Fruit fly (Drosophila melanogaster) whole organism, prepupa: Measurements from ENCODE around the gene Mical.
A peak's percentile ranks its signal among the peaks of the same experiment; 100 is the strongest.

ENCODE experiments used
- Blimp-1 ChIP-seq: fragments of 200-800 bp; sonication (Bioruptor generic); optimal IDR thresholded peaks from 3 replicates; lab custom pipeline; 2017; ENCODE audit warnings: missing biosample characterization, missing genetic modification characterization, mild to moderate bottlenecking, moderate library complexity, missing genetic modification reagents
- CG10631 ChIP-seq: fragments of 200-800 bp; sonication (Bioruptor generic); optimal IDR thresholded peaks from 2 replicates; lab custom pipeline; 2016; ENCODE audit warnings: missing biosample characterization, missing genetic modification characterization
- CG10669 ChIP-seq: fragments of 200-800 bp; sonication (Bioruptor generic); optimal IDR thresholded peaks from 3 replicates; lab custom pipeline; 2018; ENCODE audit warnings: missing biosample characterization, mild to moderate bottlenecking, missing genetic modification characterization, moderate library complexity
- CG11902 ChIP-seq: fragments of 200-800 bp; sonication (Bioruptor generic); optimal IDR thresholded peaks from 3 replicates; lab custom pipeline; 2016; ENCODE audit warnings: missing biosample characterization, missing genetic modification characterization
- CG15336 ChIP-seq: fragments of 200-800 bp; sonication (Bioruptor generic); IDR thresholded peaks from 2 replicates; pipeline ENCODE4 v1.3.6; 2022; ENCODE audit warnings: missing biosample characterization, missing genetic modification characterization
- CG1621 ChIP-seq: fragments of 200-800 bp; sonication (Bioruptor generic); optimal IDR thresholded peaks from 3 replicates; lab custom pipeline; 2018; ENCODE audit warnings: missing biosample characterization, mild to moderate bottlenecking, missing genetic modification characterization
- CG16779 ChIP-seq: fragments of 200-800 bp; sonication (Bioruptor generic); optimal IDR thresholded peaks from 3 replicates; lab custom pipeline; 2017; ENCODE audit warnings: missing biosample characterization, mild to moderate bottlenecking, missing genetic modification characterization
- CG3032 ChIP-seq: fragments of 200-800 bp; optimal IDR thresholded peaks from 2 replicates; lab custom pipeline; 2019; ENCODE audit warnings: missing biosample characterization, mild to moderate bottlenecking, missing genetic modification characterization, moderate library complexity
- CG32006 ChIP-seq: fragments of 200-800 bp; sonication (Bioruptor generic); optimal IDR thresholded peaks from 3 replicates; lab custom pipeline; 2017; ENCODE audit warnings: missing biosample characterization, mild to moderate bottlenecking, missing genetic modification characterization
- CG34406 ChIP-seq: fragments of 200-800 bp; sonication (Bioruptor generic); optimal IDR thresholded peaks from 3 replicates; lab custom pipeline; 2016; ENCODE audit warnings: missing biosample characterization, missing genetic modification characterization
- CG3919 ChIP-seq: fragments of 200-800 bp; sonication (Bioruptor generic); optimal IDR thresholded peaks from 3 replicates; lab custom pipeline; 2016; ENCODE audit warnings: missing biosample characterization, missing genetic modification characterization
- CG4318 ChIP-seq: fragments of 200-800 bp; sonication (Bioruptor generic); optimal IDR thresholded peaks from 3 replicates; lab custom pipeline; 2017; ENCODE audit warnings: missing biosample characterization, mild to moderate bottlenecking, missing genetic modification characterization
- CG6163 ChIP-seq: fragments of 200-800 bp; sonication (Bioruptor generic); IDR thresholded peaks from 3 replicates; pipeline ENCODE4 v1.3.6; 2022; ENCODE audit warnings: missing biosample characterization, missing genetic modification characterization
- CG6792 ChIP-seq: fragments of 200-800 bp; sonication (Bioruptor generic); optimal IDR thresholded peaks from 3 replicates; lab custom pipeline; 2016; ENCODE audit warnings: missing biosample characterization, missing genetic modification characterization
- CG6808 ChIP-seq: fragments of 200-800 bp; sonication (Bioruptor generic); optimal IDR thresholded peaks from 3 replicates; lab custom pipeline; 2017; ENCODE audit warnings: missing biosample characterization, missing genetic modification characterization, mild to moderate bottlenecking, moderate library complexity, missing genetic modification reagents
- CG6854 ChIP-seq: fragments of 200-800 bp; sonication (Bioruptor generic); optimal IDR thresholded peaks from 2 replicates; lab custom pipeline; 2017; ENCODE audit warnings: missing biosample characterization, mild to moderate bottlenecking, missing genetic modification characterization
- CG7368 ChIP-seq: fragments of 200-800 bp; sonication (Bioruptor generic); optimal IDR thresholded peaks from 3 replicates; lab custom pipeline; 2016; ENCODE audit warnings: missing biosample characterization, missing genetic modification characterization
- CG8119 ChIP-seq: fragments of 200-800 bp; sonication (Bioruptor generic); IDR thresholded peaks from 3 replicates; pipeline ENCODE4 v1.3.6; 2022; ENCODE audit warnings: missing biosample characterization, missing genetic modification characterization
- CG8632 ChIP-seq: fragments of 200-800 bp; sonication (Bioruptor generic); optimal IDR thresholded peaks from 3 replicates; lab custom pipeline; 2016; ENCODE audit warnings: missing biosample characterization, missing genetic modification characterization
- CG9139 ChIP-seq: fragments of 200-800 bp; sonication (Bioruptor generic); optimal IDR thresholded peaks from 3 replicates; lab custom pipeline; 2017; ENCODE audit warnings: missing biosample characterization, mild to moderate bottlenecking, missing genetic modification characterization
- Eip75B ChIP-seq: fragments of 200-800 bp; sonication (Bioruptor generic); optimal IDR thresholded peaks from 3 replicates; lab custom pipeline; 2016; ENCODE audit warnings: missing biosample characterization, missing genetic modification characterization
- Eip78C ChIP-seq: fragments of 200-800 bp; sonication (Bioruptor generic); peaks from one replicate; lab custom pipeline; 2016; ENCODE audit warnings: missing biosample characterization, missing genetic modification characterization
- Ets96B ChIP-seq: fragments of 200-800 bp; optimal IDR thresholded peaks from 2 replicates; lab custom pipeline; 2019; ENCODE audit warnings: missing biosample characterization, mild to moderate bottlenecking, missing genetic modification characterization, moderate library complexity
- Lpt ChIP-seq: fragments of 200-800 bp; sonication (Bioruptor generic); optimal IDR thresholded peaks from 3 replicates; lab custom pipeline; 2016; ENCODE audit warnings: missing biosample characterization, missing genetic modification characterization
- Smox ChIP-seq: fragments of 200-800 bp; sonication (Bioruptor generic); optimal IDR thresholded peaks from 3 replicates; lab custom pipeline; 2016; ENCODE audit warnings: missing biosample characterization, missing genetic modification characterization
- Sox102F ChIP-seq: fragments of 200-800 bp; sonication (Bioruptor generic); optimal IDR thresholded peaks from 2 replicates; lab custom pipeline; 2016; ENCODE audit warnings: missing biosample characterization, mild to moderate bottlenecking, missing genetic modification characterization
- Sox14 ChIP-seq: fragments of 200-800 bp; sonication (Bioruptor generic); optimal IDR thresholded peaks from 3 replicates; lab custom pipeline; 2016; ENCODE audit warnings: missing biosample characterization, missing genetic modification characterization
- Sox15 ChIP-seq: fragments of 200-800 bp; sonication (Bioruptor generic); optimal IDR thresholded peaks from 3 replicates; lab custom pipeline; 2016; ENCODE audit warnings: missing biosample characterization, missing genetic modification characterization
- dac ChIP-seq: fragments of 200-800 bp; sonication (Bioruptor generic); optimal IDR thresholded peaks from 2 replicates; lab custom pipeline; 2017; ENCODE audit warnings: missing biosample characterization, mild to moderate bottlenecking, missing genetic modification characterization
- dsx ChIP-seq: fragments of 200-800 bp; optimal IDR thresholded peaks from 3 replicates; lab custom pipeline; 2019; ENCODE audit warnings: missing biosample characterization, mild to moderate bottlenecking, missing genetic modification characterization, moderate library complexity; ENCODE audit not compliant: poor library complexity, severe bottlenecking
- eg ChIP-seq: fragments of 200-800 bp; sonication (Bioruptor generic); IDR thresholded peaks from 3 replicates; pipeline ENCODE4 v1.3.6; 2022; ENCODE audit warnings: missing biosample characterization, missing genetic modification characterization
- fd85E ChIP-seq: fragments of 200-800 bp; sonication (Bioruptor generic); optimal IDR thresholded peaks from 3 replicates; lab custom pipeline; 2016; ENCODE audit warnings: missing biosample characterization, missing genetic modification characterization
- fkh ChIP-seq: fragments of 200-800 bp; sonication (Bioruptor generic); optimal IDR thresholded peaks from 3 replicates; lab custom pipeline; 2017; ENCODE audit warnings: missing biosample characterization, mild to moderate bottlenecking, missing genetic modification characterization, moderate library complexity
- net ChIP-seq: fragments of 200-800 bp; sonication (Bioruptor generic); optimal IDR thresholded peaks from 3 replicates; lab custom pipeline; 2016; ENCODE audit warnings: missing biosample characterization, missing genetic modification characterization
- pdm3 ChIP-seq: fragments of 200-800 bp; sonication (Bioruptor generic); optimal IDR thresholded peaks from 3 replicates; lab custom pipeline; 2016; ENCODE audit warnings: missing biosample characterization, missing genetic modification characterization
- salr ChIP-seq, 2 experiments: fragments of 200-800 bp; sonication (Bioruptor generic); optimal IDR thresholded peaks; 3 replicates each; lab custom pipeline; 2016 to 2018; ENCODE audit warnings: missing biosample characterization in 2 of 2, missing genetic modification characterization in 2 of 2, mild to moderate bottlenecking in 1 of 2
- spab ChIP-seq: fragments of 200-800 bp; sonication (Bioruptor generic); optimal IDR thresholded peaks from 2 replicates; lab custom pipeline; 2017; ENCODE audit warnings: missing biosample characterization, mild to moderate bottlenecking, missing genetic modification characterization, missing genetic modification reagents
- ss ChIP-seq, 2 experiments: fragments of 200-800 bp; sonication (Bioruptor generic); optimal IDR thresholded peaks; 2 replicates in 1 of 2; 3 replicates in 1 of 2; lab custom pipeline; 2017 to 2018; ENCODE audit warnings: mild to moderate bottlenecking in 2 of 2, missing biosample characterization in 2 of 2, missing genetic modification characterization in 2 of 2, moderate library complexity in 1 of 2
- svp ChIP-seq: fragments of 200-800 bp; sonication (Bioruptor generic); peaks from one replicate; lab custom pipeline; 2016; ENCODE audit warnings: missing biosample characterization, missing genetic modification characterization
- topi ChIP-seq: fragments of 200-800 bp; sonication (Bioruptor generic); optimal IDR thresholded peaks from 3 replicates; lab custom pipeline; 2016; ENCODE audit warnings: missing biosample characterization, missing genetic modification characterization
- vri ChIP-seq: fragments of 200-800 bp; sonication (Bioruptor generic); optimal IDR thresholded peaks from 3 replicates; lab custom pipeline; 2016; ENCODE audit warnings: missing biosample characterization, mild to moderate bottlenecking, missing genetic modification characterization

The Mical gene

dm6 chr3R:9966109-9966701 lies 76.5 kb downstream of the Mical start (continued):
- TF ChIP-seq Ets96B (tag; lab: Kevin White, UChicago) (peak; percentile 90), Smox (GFP tag; lab: Kevin White, UChicago) (peak; percentile 6), CG16779 (tag; lab: Kevin White, UChicago) (peak; percentile 40), CG1621 (tag; lab: Kevin White, UChicago) (peak; percentile 81), Eip75B (GFP tag; lab: Kevin White, UChicago) (peak; percentile 85), Blimp-1 (no peak), CG6163 (peak; percentile 71; the same call in 2 of the 3 replicates), dac (GFP tag; lab: Kevin White, UChicago) (no peak), CG8632 (GFP tag; lab: Kevin White, UChicago) (peak; percentile 53), fkh (no peak), Sox14 (peak; percentile 67), ss (GFP tag; optimal IDR thresholded peaks at IDR 0.05; lab: Kevin White, UChicago) (peak; percentile 85 to 92), CG15336 (GFP tag; lab: Robert Waterston, UW) (peak; percentile 51; the same call in 1 of the 2 replicates), spab (GFP tag; lab: Kevin White, UChicago) (peak; percentile 88), pdm3 (peak; percentile 65), CG32006 (GFP tag; lab: Kevin White, UChicago) (peak; percentile 58), CG10631 (GFP tag; lab: Kevin White, UChicago) (peak; percentile 80), CG3919 (GFP tag; lab: Kevin White, UChicago) (peak; percentile 78), CG10669 (GFP tag; lab: Kevin White, UChicago) (peak; percentile 88), fd85E (no peak), CG9139 (GFP tag; lab: Kevin White, UChicago) (peak; percentile 80), net (GFP tag; lab: Kevin White, UChicago) (peak; percentile 53), salr (GFP tag; optimal IDR thresholded peaks at IDR 0.05; lab: Kevin White, UChicago) (peak; percentile 53 to 68), Sox102F (GFP tag; lab: Kevin White, UChicago) (peak; percentile 19), CG6808 (GFP tag; lab: Kevin White, UChicago) (peak; percentile 81), CG8119 (GFP tag; lab: Robert Waterston, UW) (peak; percentile 68)
- TF ChIP-seq, all 60 proteins: peak for 47

- TF ChIP-seq CG6808 (GFP tag; lab: Kevin White, UChicago) (peak; percentile 12), CG10631 (GFP tag; lab: Kevin White, UChicago) (no peak), Sox14 (no peak), Eip78C (GFP tag; lab: Kevin White, UChicago) (peak; percentile 17), CG6163 (0 out of 3 replicates have a peak, but pooled peaks have one; percentile 32), CG6854 (peak; percentile 51), dsx (GFP tag; lab: Kevin White, UChicago) (peak; percentile 38), CG16779 (tag; lab: Kevin White, UChicago) (no peak), ss (GFP tag; optimal IDR thresholded peaks at IDR 0.05; lab: Kevin White, UChicago) (peak in 1 of 2 experiments; percentile 45), Smox (GFP tag; lab: Kevin White, UChicago) (no peak)
- TF ChIP-seq, all 60 proteins: peak for 6
These were observed 77.9 kb downstream of the Mical start for dm6 chr3R:9964600-9965301.

- TF ChIP-seq Sox15 (GFP tag; lab: Kevin White, UChicago) (peak; percentile 43), CG6163 (peak; percentile 64; the same call in 2 of the 3 replicates), Smox (GFP tag; lab: Kevin White, UChicago) (peak; percentile 22), CG3032 (tag; lab: Kevin White, UChicago) (peak; percentile 90), Ets96B (tag; lab: Kevin White, UChicago) (peak; percentile 86), net (GFP tag; lab: Kevin White, UChicago) (peak; percentile 51), Lpt (GFP tag; lab: Kevin White, UChicago) (peak; percentile 24), CG11902 (GFP tag; lab: Kevin White, UChicago) (peak; percentile 28), CG32006 (GFP tag; lab: Kevin White, UChicago) (peak; percentile 72), vri (GFP tag; lab: Kevin White, UChicago) (peak; percentile 77), dac (GFP tag; lab: Kevin White, UChicago) (no peak), CG34406 (GFP tag; lab: Kevin White, UChicago) (peak; percentile 54), CG6792 (GFP tag; lab: Kevin White, UChicago) (peak; percentile 75), eg (GFP tag; lab: Robert Waterston, UW) (peak; percentile 54; the same call in 2 of the 3 replicates), spab (GFP tag; lab: Kevin White, UChicago) (peak; percentile 85), dsx (GFP tag; lab: Kevin White, UChicago) (peak; percentile 82), topi (GFP tag; lab: Kevin White, UChicago) (peak; percentile 55), CG4318 (GFP tag; lab: Kevin White, UChicago) (peak; percentile 47), CG7368 (GFP tag; lab: Kevin White, UChicago) (peak; percentile 44), svp (GFP tag; lab: Kevin White, UChicago) (no peak), fkh (no peak)
These were observed 79.4 kb downstream of the Mical start for dm6 chr3R:9963179-9963905.
